Fruit fly (Drosophila melanogaster): ENCODE measurements around the gene inaF-A.

inaF-A gene

DNA sequence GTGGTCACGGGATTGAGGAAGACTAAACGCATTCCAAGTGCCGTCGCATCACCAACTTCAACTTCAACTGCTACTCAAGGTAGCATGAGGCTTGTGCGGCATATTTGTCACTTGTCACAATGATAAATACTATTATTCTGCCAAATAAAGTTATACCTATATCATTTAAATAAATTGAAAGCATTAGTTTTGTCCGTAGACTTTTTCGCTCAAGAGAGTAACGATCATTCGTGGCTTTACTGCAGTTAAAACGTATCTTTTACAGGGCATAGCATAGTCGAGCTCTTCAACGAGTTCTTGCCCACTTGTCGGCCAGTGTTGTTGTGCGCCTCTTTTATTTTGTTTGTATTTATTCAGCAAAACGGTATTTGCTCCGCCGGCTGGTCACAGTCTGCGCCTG lies 2.7 kb upstream of the inaF-A start (continued):
- no peak for TF ChIP-seq gcm (GFP tag; optimal IDR thresholded peaks at IDR 0.05)
- no peak for TF ChIP-seq CG2129 (GFP tag; IDR thresholded peaks at IDR 0.05; ENCODE audit: partially characterized antibody)
- no peak for TF ChIP-seq NC2β (GFP tag; optimal IDR thresholded peaks at IDR 0.05)
- TF ChIP-seq fd96Cb (tag; optimal IDR thresholded peaks at IDR 0.05): no peak
- TF ChIP-seq sens (GFP tag): peak; percentile 56
- no peak for TF ChIP-seq Doc2 (GFP tag; IDR thresholded peaks at IDR 0.05)
- TF ChIP-seq Med (GFP tag): no peak
- no peak for TF ChIP-seq h (optimal IDR thresholded peaks at IDR 0.05)
- TF ChIP-seq HLH3B (GFP tag; IDR thresholded peaks at IDR 0.05): no peak
- TF ChIP-seq CG10979 (tag; optimal IDR thresholded peaks at IDR 0.05): peak; percentile 28
- TF ChIP-seq abd-A (tag; optimal IDR thresholded peaks at IDR 0.05): no peak
- no peak for TF ChIP-seq eve (GFP tag; optimal IDR thresholded peaks at IDR 0.05)
- TF ChIP-seq CG2678 (tag; optimal IDR thresholded peaks at IDR 0.05): no peak
- no peak for TF ChIP-seq ham (GFP tag; IDR thresholded peaks at IDR 0.05)
- no peak for TF ChIP-seq danr (GFP tag; IDR thresholded peaks at IDR 0.05)

- TF ChIP-seq Atf-2 (GFP tag; optimal IDR thresholded peaks at IDR 0.05) (no peak), CG11504 (tag; optimal IDR thresholded peaks at IDR 0.05) (no peak), gcm2 (GFP tag; optimal IDR thresholded peaks at IDR 0.05) (no peak), slou (GFP tag; optimal IDR thresholded peaks at IDR 0.05) (no peak), CG15073 (GFP tag; optimal IDR thresholded peaks at IDR 0.05) (no peak), YL-1 (GFP tag; optimal IDR thresholded peaks at IDR 0.05) (no peak), row (GFP tag; IDR thresholded peaks at IDR 0.05) (no peak), schlank (tag; optimal IDR thresholded peaks at IDR 0.05) (no peak), bbx (GFP tag; IDR thresholded peaks at IDR 0.05; ENCODE audit: partially characterized antibody) (no peak), BEAF-32 (GFP tag; optimal IDR thresholded peaks at IDR 0.05) (no peak), Deaf1 (tag; optimal IDR thresholded peaks at IDR 0.05) (no peak), CG32767 (GFP tag; IDR thresholded peaks at IDR 0.05) (no peak), emc (GFP tag; optimal IDR thresholded peaks at IDR 0.05) (no peak), CG1603 (tag; optimal IDR thresholded peaks at IDR 0.05) (no peak)
These were observed 1.0 kb downstream of the inaF-A start, which contains the start of gene inaF-B for dm6 chrX:11732670-11733069. Gene inaF-B (minus strand): TSS chrX:11732770.

DNA sequence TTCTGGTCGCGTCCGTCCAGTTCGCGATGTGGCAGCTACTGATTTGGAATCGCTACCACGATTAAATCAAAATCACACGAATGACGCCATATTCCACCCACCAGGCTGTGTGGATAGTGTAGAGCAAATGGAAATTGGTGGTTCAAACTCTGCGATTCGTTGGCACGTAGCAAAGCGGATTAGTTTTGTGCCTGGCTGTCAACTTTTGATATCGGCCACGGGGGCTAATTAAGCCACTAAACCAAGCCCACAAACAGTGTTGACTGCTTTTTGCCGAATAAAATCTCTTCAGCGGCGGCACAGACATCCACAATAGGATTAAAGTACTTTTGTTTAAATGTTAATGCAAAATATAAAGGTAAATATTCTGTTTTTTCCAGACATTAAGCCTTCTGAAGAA lies 2.0 kb downstream of the inaF-A start, which contains the start of gene inaF-C:
Gene inaF-C (minus strand): TSS at position 101 of the 400 bp plus-strand sequence.
- TF ChIP-seq CG3847 (GFP tag; IDR thresholded peaks at IDR 0.05): no peak
- TF ChIP-seq MBD-R2 (GFP tag; IDR thresholded peaks at IDR 0.05): no peak
- TF ChIP-seq knrl (GFP tag; IDR thresholded peaks at IDR 0.05; ENCODE audit: partially characterized antibody): no peak
- TF ChIP-seq en (GFP tag; optimal IDR thresholded peaks at IDR 0.05): no peak
- TF ChIP-seq tap (tag; optimal IDR thresholded peaks at IDR 0.05): no peak
- TF ChIP-seq CG16863 (GFP tag; optimal IDR thresholded peaks at IDR 0.05): no peak

dm6 chrX:11729993-11730392 lies 3.7 kb downstream of the inaF-A start:
- TF ChIP-seq slbo (GFP tag; IDR thresholded peaks at IDR 0.05) (no peak), CG11085 (GFP tag; IDR thresholded peaks at IDR 0.05) (no peak), cg (GFP tag; optimal IDR thresholded peaks at IDR 0.05) (peak; percentile 33), Nf-YB (GFP tag; optimal IDR thresholded peaks at IDR 0.05) (peak; percentile 19), grau (tag; optimal IDR thresholded peaks at IDR 0.05) (peak; percentile 12)

All from whole organism, embryonic.